Worm (Caenorhabditis elegans) whole organism, L2 larva: Measurements from ENCODE around the gene F49F1.7.

ENCODE experiments used
- lin-11 ChIP-seq: fragments of 150-350 bp; sonication (generic microtip); optimal IDR thresholded peaks from 2 replicates; lab custom pipeline; 2014; ENCODE audit warnings: missing biosample characterization, missing genetic modification characterization, inconsistent platforms, mixed read lengths
- lin-39 ChIP-seq: fragments of 150-350 bp; optimal IDR thresholded peaks from 2 replicates; lab custom pipeline; 2014; ENCODE audit warnings: missing biosample characterization, missing genetic modification reagents, missing genetic modification characterization
- nhr-237 ChIP-seq: fragments of 150-350 bp; optimal IDR thresholded peaks from 2 replicates; lab custom pipeline; 2014; ENCODE audit warnings: missing biosample characterization, missing genetic modification characterization
- nhr-25 ChIP-seq: fragments of 150-350 bp; sonication (generic microtip); optimal IDR thresholded peaks from 3 replicates; lab custom pipeline; 2014; ENCODE audit warnings: missing biosample characterization, missing genetic modification characterization
- snpc-4 ChIP-seq: fragments of 150-350 bp; optimal IDR thresholded peaks from 2 replicates; lab custom pipeline; 2014; ENCODE audit warnings: missing biosample characterization, missing genetic modification characterization

DNA sequence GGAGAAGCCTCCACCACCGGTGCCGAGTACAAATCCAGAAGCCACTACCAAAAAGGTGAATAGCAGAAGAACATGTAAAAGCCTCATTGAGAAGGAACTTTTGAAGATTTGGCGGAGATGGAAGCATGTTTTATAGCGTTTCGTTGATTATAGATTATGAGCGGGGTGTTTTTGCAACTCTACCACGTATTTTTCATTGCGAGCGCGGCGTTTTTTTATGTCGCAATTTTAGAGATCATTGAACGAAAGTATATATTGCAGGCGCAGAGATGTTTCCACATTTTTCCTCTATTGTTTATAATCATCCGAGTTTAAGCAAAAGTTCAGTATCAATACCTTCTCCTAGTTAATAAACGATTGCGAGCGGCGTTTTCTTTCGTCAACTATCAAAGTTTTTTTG lies 10.2 kb upstream of the F49F1.7 start, which contains the start of gene F49F1.17:
- no peak for TF ChIP-seq nhr-25 (tag; lab: Kevin White, UChicago)
- no peak for TF ChIP-seq lin-39 (tag; lab: Kevin White, UChicago)
- no peak for TF ChIP-seq nhr-237
- no peak for TF ChIP-seq lin-11 (tag; lab: Kevin White, UChicago)
- no peak for TF ChIP-seq snpc-4 (tag; lab: Kevin White, UChicago)
